Worm (Caenorhabditis elegans) whole organism, L2 larva: ENCODE results near the gene rnp-9.

Experiments used
- C34F6.9 ChIP-seq: fragments of 150-350 bp; optimal IDR thresholded peaks from 2 replicates; lab custom pipeline; 2014; ENCODE audit warnings: missing biosample characterization, missing genetic modification characterization
- F13H6.1 ChIP-seq: sonication (generic microtip); optimal IDR thresholded peaks from 2 replicates; lab custom pipeline; 2016; ENCODE audit warnings: missing genetic modification characterization, missing compliant biosample characterization
- R02D3.7 ChIP-seq: fragments of 150-350 bp; optimal IDR thresholded peaks from 2 replicates; lab custom pipeline; 2014; ENCODE audit warnings: missing biosample characterization, missing genetic modification characterization
- Y55F3AM.14 ChIP-seq: fragments of 200-800 bp; sonication (Bioruptor generic); optimal IDR thresholded peaks from 2 replicates; lab custom pipeline; 2018; ENCODE audit warnings: mild to moderate bottlenecking, missing genetic modification characterization, missing compliant biosample characterization
- ZK546.5 ChIP-seq: sonication (generic microtip); optimal IDR thresholded peaks from 2 replicates; lab custom pipeline; 2017; ENCODE audit warnings: missing biosample characterization, missing genetic modification characterization
- alr-1 ChIP-seq: fragments of 150-350 bp; optimal IDR thresholded peaks from 2 replicates; lab custom pipeline; 2014; ENCODE audit warnings: missing biosample characterization, missing genetic modification characterization
- aly-2 ChIP-seq: fragments of 150-350 bp; optimal IDR thresholded peaks from 2 replicates; lab custom pipeline; 2014; ENCODE audit warnings: missing biosample characterization, missing genetic modification characterization
- ama-1 ChIP-seq: fragments of 150-350 bp; optimal IDR thresholded peaks from 2 replicates; lab custom pipeline; 2018; ENCODE audit warnings: inconsistent platforms
- blmp-1 ChIP-seq: sonication (generic microtip); optimal IDR thresholded peaks from 2 replicates; lab custom pipeline; 2017; ENCODE audit warnings: missing genetic modification characterization, mild to moderate bottlenecking, missing compliant biosample characterization, antibody characterized with exemption, moderate library complexity; ENCODE audit not compliant: insufficient read depth
- ceh-16 ChIP-seq: fragments of 150-350 bp; optimal IDR thresholded peaks from 2 replicates; lab custom pipeline; 2014; ENCODE audit warnings: missing biosample characterization, missing genetic modification characterization
- ceh-82 ChIP-seq: fragments of 150-350 bp; optimal IDR thresholded peaks from 2 replicates; lab custom pipeline; 2014; ENCODE audit warnings: missing biosample characterization, missing genetic modification characterization
- crh-2 ChIP-seq: sonication (generic microtip); optimal IDR thresholded peaks from 2 replicates; lab custom pipeline; 2017; ENCODE audit warnings: missing biosample characterization, missing genetic modification characterization
- dmd-4 ChIP-seq: sonication (generic microtip); optimal IDR thresholded peaks from 2 replicates; lab custom pipeline; 2017; ENCODE audit warnings: missing biosample characterization, missing genetic modification characterization
- egl-27 ChIP-seq: sonication (generic microtip); optimal IDR thresholded peaks from 3 replicates; lab custom pipeline; 2017; ENCODE audit warnings: missing biosample characterization, missing genetic modification reagents, missing genetic modification characterization
- elt-1 ChIP-seq: fragments of 150-350 bp; optimal IDR thresholded peaks from 2 replicates; lab custom pipeline; 2014; ENCODE audit warnings: missing biosample characterization, missing genetic modification characterization
- elt-3 ChIP-seq: sonication (generic microtip); optimal IDR thresholded peaks from 2 replicates; lab custom pipeline; 2017; ENCODE audit warnings: missing biosample characterization, missing genetic modification characterization
- fos-1 ChIP-seq: fragments of 150-350 bp; optimal IDR thresholded peaks from 2 replicates; lab custom pipeline; 2014; ENCODE audit warnings: missing biosample characterization, missing genetic modification characterization
- gmeb-1 ChIP-seq: fragments of 150-350 bp; optimal IDR thresholded peaks from 2 replicates; lab custom pipeline; 2014; ENCODE audit warnings: missing biosample characterization, missing genetic modification characterization
- lin-11 ChIP-seq: fragments of 150-350 bp; sonication (generic microtip); optimal IDR thresholded peaks from 2 replicates; lab custom pipeline; 2014; ENCODE audit warnings: missing biosample characterization, missing genetic modification characterization, inconsistent platforms, mixed read lengths
- lin-13 ChIP-seq: fragments of 150-350 bp; optimal IDR thresholded peaks from 2 replicates; lab custom pipeline; 2014; ENCODE audit warnings: missing biosample characterization, missing genetic modification reagents, missing genetic modification characterization
- lin-39 ChIP-seq: fragments of 150-350 bp; optimal IDR thresholded peaks from 2 replicates; lab custom pipeline; 2014; ENCODE audit warnings: missing biosample characterization, missing genetic modification reagents, missing genetic modification characterization
- lsy-2 ChIP-seq, 2 experiments: fragments of 150-350 bp in 1 of 2; sonication (generic microtip) in 1 of 2; optimal IDR thresholded peaks; 2 replicates each; lab custom pipeline; 2014 to 2017; ENCODE audit warnings: missing biosample characterization in 2 of 2, missing genetic modification characterization in 2 of 2
- mab-5 ChIP-seq: fragments of 150-350 bp; optimal IDR thresholded peaks from 2 replicates; lab custom pipeline; 2014; ENCODE audit warnings: missing biosample characterization, missing genetic modification characterization
- mbf-1 ChIP-seq: sonication (generic microtip); optimal IDR thresholded peaks from 2 replicates; lab custom pipeline; 2017; ENCODE audit warnings: missing biosample characterization, missing genetic modification characterization
- mdl-1 ChIP-seq, 2 experiments: fragments of 150-350 bp in 1 of 2; sonication (generic microtip) in 1 of 2; optimal IDR thresholded peaks; 2 replicates each; lab custom pipeline; 2017; ENCODE audit warnings: missing biosample characterization in 2 of 2, missing genetic modification characterization in 2 of 2
- nhr-10 ChIP-seq: sonication (generic microtip); optimal IDR thresholded peaks from 2 replicates; lab custom pipeline; 2017; ENCODE audit warnings: missing biosample characterization, missing genetic modification characterization
- nhr-11 ChIP-seq: fragments of 150-350 bp; optimal IDR thresholded peaks from 2 replicates; lab custom pipeline; 2014; ENCODE audit warnings: missing biosample characterization, missing genetic modification characterization
- nhr-12 ChIP-seq: fragments of 150-350 bp; optimal IDR thresholded peaks from 2 replicates; lab custom pipeline; 2014; ENCODE audit warnings: missing biosample characterization, missing genetic modification characterization
- nhr-129 ChIP-seq: fragments of 150-350 bp; optimal IDR thresholded peaks from 2 replicates; lab custom pipeline; 2014; ENCODE audit warnings: missing biosample characterization, missing genetic modification characterization
- nhr-21 ChIP-seq: fragments of 150-350 bp; optimal IDR thresholded peaks from 2 replicates; lab custom pipeline; 2014; ENCODE audit warnings: missing biosample characterization, missing genetic modification characterization
- nhr-23 ChIP-seq: fragments of 150-350 bp; optimal IDR thresholded peaks from 2 replicates; lab custom pipeline; 2014; ENCODE audit warnings: missing biosample characterization, missing genetic modification reagents, missing genetic modification characterization
- nhr-237 ChIP-seq: fragments of 150-350 bp; optimal IDR thresholded peaks from 2 replicates; lab custom pipeline; 2014; ENCODE audit warnings: missing biosample characterization, missing genetic modification characterization
- nhr-25 ChIP-seq: fragments of 150-350 bp; sonication (generic microtip); optimal IDR thresholded peaks from 3 replicates; lab custom pipeline; 2014; ENCODE audit warnings: missing biosample characterization, missing genetic modification characterization
- nhr-6 ChIP-seq: fragments of 150-350 bp; optimal IDR thresholded peaks from 2 replicates; lab custom pipeline; 2014; ENCODE audit warnings: missing biosample characterization, missing genetic modification characterization
- nhr-77 ChIP-seq: fragments of 150-350 bp; optimal IDR thresholded peaks from 2 replicates; lab custom pipeline; 2014; ENCODE audit warnings: missing biosample characterization, missing genetic modification characterization
- peb-1 ChIP-seq: fragments of 150-350 bp; optimal IDR thresholded peaks from 2 replicates; lab custom pipeline; 2014; ENCODE audit warnings: missing biosample characterization, missing genetic modification characterization
- sem-4 ChIP-seq: fragments of 150-350 bp; optimal IDR thresholded peaks from 2 replicates; lab custom pipeline; 2014; ENCODE audit warnings: missing biosample characterization, missing genetic modification reagents, missing genetic modification characterization
- skn-1 ChIP-seq: sonication (generic microtip); optimal IDR thresholded peaks from 2 replicates; lab custom pipeline; 2017; ENCODE audit warnings: missing biosample characterization, missing genetic modification characterization
- sma-3 ChIP-seq: sonication (generic microtip); optimal IDR thresholded peaks from 2 replicates; lab custom pipeline; 2016; ENCODE audit warnings: missing genetic modification reagents, missing genetic modification characterization, missing compliant biosample characterization
- sma-9 ChIP-seq, 2 experiments: fragments of 150-350 bp in 1 of 2; sonication (generic microtip) in 1 of 2; optimal IDR thresholded peaks; 2 replicates each; lab custom pipeline; 2014 to 2016; ENCODE audit warnings: missing genetic modification characterization in 2 of 2, mild to moderate bottlenecking in 1 of 2, missing biosample characterization in 1 of 2, missing compliant biosample characterization in 1 of 2, missing genetic modification reagents in 1 of 2, moderate library complexity in 1 of 2
- snpc-4 ChIP-seq: fragments of 150-350 bp; optimal IDR thresholded peaks from 2 replicates; lab custom pipeline; 2014; ENCODE audit warnings: missing biosample characterization, missing genetic modification characterization
- unc-39 ChIP-seq: fragments of 150-350 bp; optimal IDR thresholded peaks from 2 replicates; lab custom pipeline; 2014; ENCODE audit warnings: missing biosample characterization, missing genetic modification characterization
- unc-55 ChIP-seq: fragments of 150-350 bp; sonication (generic microtip); optimal IDR thresholded peaks from 3 replicates; lab custom pipeline; 2014; ENCODE audit warnings: missing biosample characterization, missing genetic modification reagents, missing genetic modification characterization
- unc-62 ChIP-seq: fragments of 150-350 bp; optimal IDR thresholded peaks from 2 replicates; lab custom pipeline; 2014; ENCODE audit warnings: missing biosample characterization, missing genetic modification reagents, missing genetic modification characterization
- zag-1 ChIP-seq: fragments of 150-350 bp; optimal IDR thresholded peaks from 2 replicates; lab custom pipeline; 2014; ENCODE audit warnings: missing biosample characterization, missing genetic modification characterization
- ztf-1 ChIP-seq: fragments of 200-800 bp; sonication (Bioruptor generic); conservative IDR thresholded peaks from 2 replicates; pipeline ENCODE4 v1.3.6; 2022; ENCODE audit warnings: missing genetic modification characterization, missing compliant biosample characterization
- ztf-11 ChIP-seq: sonication (generic microtip); optimal IDR thresholded peaks from 2 replicates; lab custom pipeline; 2017; ENCODE audit warnings: missing biosample characterization, missing genetic modification characterization
- ztf-4 ChIP-seq: fragments of 150-350 bp; optimal IDR thresholded peaks from 2 replicates; lab custom pipeline; 2014; ENCODE audit warnings: missing biosample characterization, missing genetic modification characterization

rnp-9 gene

ce11 chrX:10184708-10185107, 17.6 kb downstream of the rnp-9 start:
- TF ChIP-seq blmp-1 (no peak), elt-1 (tag; lab: Kevin White, UChicago) (no peak), Y55F3AM.14 (GFP tag; lab: Kevin White, UChicago) (no peak), unc-39 (tag; lab: Kevin White, UChicago) (no peak), unc-62 (no peak), nhr-23 (tag; lab: Kevin White, UChicago) (no peak), nhr-10 (tag; lab: Kevin White, UChicago) (no peak), snpc-4 (tag; lab: Kevin White, UChicago) (no peak), nhr-11 (tag; lab: Kevin White, UChicago) (no peak), alr-1 (tag; lab: Kevin White, UChicago) (no peak), mdl-1 (tag; optimal IDR thresholded peaks at IDR 0.05; lab: Kevin White, UChicago) (no peak), nhr-25 (tag; lab: Kevin White, UChicago) (no peak), dmd-4 (no peak), sma-3 (GFP tag; lab: Kevin White, UChicago) (no peak), ztf-1 (GFP tag; lab: Robert Waterston, UW) (no peak), R02D3.7 (tag; lab: Kevin White, UChicago) (no peak), egl-27 (no peak)

ce11 chrX:10188493-10188895, 21.4 kb downstream of the rnp-9 start:
- TF ChIP-seq lsy-2 (tag; optimal IDR thresholded peaks at IDR 0.05; lab: Kevin White, UChicago) (peak; percentile 25 to 73), zag-1 (peak; percentile 87), aly-2 (tag; lab: Kevin White, UChicago) (no peak), ceh-82 (tag; lab: Kevin White, UChicago) (no peak), dmd-4 (no peak), lin-13 (peak; percentile 59), egl-27 (peak; percentile 79), Y55F3AM.14 (GFP tag; lab: Kevin White, UChicago) (peak; percentile 50), nhr-129 (tag; lab: Kevin White, UChicago) (peak; percentile 95), blmp-1 (no peak), skn-1 (no peak), peb-1 (tag; lab: Kevin White, UChicago) (no peak), sma-9 (GFP tag; optimal IDR thresholded peaks at IDR 0.05; lab: Kevin White, UChicago) (peak; percentile 12), sma-9 (tag; optimal IDR thresholded peaks at IDR 0.05; lab: Kevin White, UChicago) (no peak), unc-62 (peak; percentile 12), crh-2 (tag; lab: Kevin White, UChicago) (peak; percentile 83), nhr-12 (tag; lab: Kevin White, UChicago) (no peak), ztf-11 (tag; lab: Kevin White, UChicago) (no peak), fos-1 (peak; percentile 81), nhr-25 (tag; lab: Kevin White, UChicago) (peak; percentile 11), elt-3 (tag; lab: Kevin White, UChicago) (no peak), mab-5 (tag; lab: Kevin White, UChicago) (no peak), mdl-1 (tag; optimal IDR thresholded peaks at IDR 0.05; lab: Kevin White, UChicago) (peak; percentile 77 to 93), lin-11 (peak; percentile 64), nhr-23 (tag; lab: Kevin White, UChicago) (no peak), sma-3 (GFP tag; lab: Kevin White, UChicago) (peak; percentile 34), ztf-1 (GFP tag; lab: Robert Waterston, UW) (no peak), mbf-1 (tag; lab: Kevin White, UChicago) (no peak), ztf-4 (peak; percentile 83), nhr-77 (tag; lab: Kevin White, UChicago) (no peak), nhr-21 (tag; lab: Kevin White, UChicago) (peak; percentile 74), nhr-11 (tag; lab: Kevin White, UChicago) (no peak), ceh-16 (peak; percentile 75), unc-55 (GFP tag; lab: Kevin White, UChicago) (peak; percentile 85), ZK546.5 (tag; lab: Kevin White, UChicago) (no peak), alr-1 (tag; lab: Kevin White, UChicago) (no peak), gmeb-1 (tag; lab: Kevin White, UChicago) (no peak), nhr-6 (tag; lab: Kevin White, UChicago) (peak; percentile 50), F13H6.1 (peak; percentile 93), unc-39 (tag; lab: Kevin White, UChicago) (no peak), R02D3.7 (tag; lab: Kevin White, UChicago) (no peak), ama-1 (no peak), nhr-10 (tag; lab: Kevin White, UChicago) (no peak), snpc-4 (tag; lab: Kevin White, UChicago) (peak; percentile 50), sem-4 (tag; lab: Kevin White, UChicago) (peak; percentile 69), nhr-237 (no peak), C34F6.9 (tag; lab: Kevin White, UChicago) (peak; percentile 92), lin-39 (tag; lab: Kevin White, UChicago) (no peak), elt-1 (tag; lab: Kevin White, UChicago) (no peak)
